Worm (Caenorhabditis elegans) whole organism, L4/young adult: Measurements from ENCODE around the gene clec-56.

Source experiments
- W03F9.2 ChIP-seq: fragments of 150-350 bp; optimal IDR thresholded peaks from 2 replicates; lab custom pipeline; 2014; ENCODE audit warnings: missing biosample characterization, missing genetic modification characterization
- dao-5 ChIP-seq: sonication (generic microtip); optimal IDR thresholded peaks from 2 replicates; lab custom pipeline; 2016; ENCODE audit warnings: missing genotype, missing genetic modification characterization, moderate library complexity, missing compliant biosample characterization
- him-1 ChIP-seq: sonication (generic microtip); optimal IDR thresholded peaks from 2 replicates; lab custom pipeline; 2016; ENCODE audit warnings: missing genotype, missing genetic modification reagents, missing genetic modification characterization, missing compliant biosample characterization

ce11 chrV:14504774-14505173, 30.6 kb downstream of the clec-56 start:
- TF ChIP-seq him-1 (tag; lab: Kevin White, UChicago) (no peak), W03F9.2 (tag; lab: Kevin White, UChicago) (no peak), dao-5 (no peak)
